Worm (Caenorhabditis elegans) whole organism, early embryonic: ENCODE data around the gene C28H8.5.

Experiments
- F13C5.2 ChIP-seq: sonication (generic microtip); optimal IDR thresholded peaks from 2 replicates; lab custom pipeline; 2017; ENCODE audit warnings: mild to moderate bottlenecking, missing genetic modification characterization, inconsistent platforms, missing compliant biosample characterization
- ama-1 ChIP-seq: fragments of 150-350 bp; optimal IDR thresholded peaks from 2 replicates; lab custom pipeline; 2014
- ets-7 ChIP-seq: sonication (generic microtip); optimal IDR thresholded peaks from 2 replicates; lab custom pipeline; 2016; ENCODE audit warnings: missing genotype, missing genetic modification characterization, missing compliant biosample characterization
- flt-1 ChIP-seq: fragments of 200-800 bp; sonication (Bioruptor generic); IDR thresholded peaks from 2 replicates; pipeline ENCODE4 v1.3.6; 2022; ENCODE audit warnings: missing genetic modification characterization, missing compliant biosample characterization
- hmbx-1 ChIP-seq: sonication (generic microtip); optimal IDR thresholded peaks from 2 replicates; lab custom pipeline; 2016; ENCODE audit warnings: mild to moderate bottlenecking, missing genetic modification characterization, missing compliant biosample characterization
- pes-1 ChIP-seq: fragments of 200-800 bp; sonication (Bioruptor generic); IDR thresholded peaks from 2 replicates; pipeline ENCODE4 v1.3.6; 2022; ENCODE audit warnings: missing genetic modification reagents, missing genetic modification characterization, missing compliant biosample characterization
- scrt-1 ChIP-seq: fragments of 200-800 bp; sonication (Bioruptor generic); IDR thresholded peaks from 2 replicates; pipeline ENCODE4 v1.3.6; 2022; ENCODE audit warnings: missing genetic modification characterization, missing compliant biosample characterization
- sea-1 ChIP-seq: fragments of 200-800 bp; sonication (Bioruptor generic); conservative IDR thresholded peaks from 2 replicates; pipeline ENCODE4 v1.3.6; 2022; ENCODE audit warnings: missing genetic modification characterization, missing compliant biosample characterization
- tbx-11 ChIP-seq: fragments of 200-800 bp; sonication (Bioruptor generic); IDR thresholded peaks from 2 replicates; pipeline ENCODE4 v1.3.6; 2022; ENCODE audit warnings: missing genetic modification characterization, missing compliant biosample characterization
- tbx-37 ChIP-seq: fragments of 200-800 bp; sonication (Bioruptor generic); conservative IDR thresholded peaks from 2 replicates; pipeline ENCODE4 v1.3.6; 2022; ENCODE audit warnings: missing genetic modification reagents, missing genetic modification characterization, missing compliant biosample characterization
- tra-4 ChIP-seq: sonication (generic microtip); optimal IDR thresholded peaks from 2 replicates; lab custom pipeline; 2017; ENCODE audit warnings: missing genetic modification characterization, missing compliant biosample characterization

ce11 chrIII:5934138-5934658 lies 50.1 kb downstream of the C28H8.5 start:
- no peak for TF ChIP-seq ama-1 (lab: Kevin White, UChicago)
- TF ChIP-seq ets-7 (tag; lab: Kevin White, UChicago), result no peak
- TF ChIP-seq sea-1, result no peak
- no peak for TF ChIP-seq tra-4 (tag; lab: Kevin White, UChicago)
- TF ChIP-seq tbx-11 (GFP tag; lab: Robert Waterston, UW), result no peak
- no peak for TF ChIP-seq pes-1 (GFP tag; lab: Robert Waterston, UW)
- TF ChIP-seq hmbx-1 (tag; lab: Kevin White, UChicago), result no peak
- no peak for TF ChIP-seq scrt-1 (GFP tag; lab: Robert Waterston, UW)
- no peak for TF ChIP-seq F13C5.2
- no peak for TF ChIP-seq flt-1 (GFP tag; lab: Robert Waterston, UW)
- no peak for TF ChIP-seq tbx-37 (GFP tag; lab: Robert Waterston, UW)
